Worm (Caenorhabditis elegans): ENCODE measurements around the gene C36A4.4.
"Not testable (repeated sequence)": the region's sequence is repeated elsewhere in the genome, so short reads cannot be mapped to it uniquely, and the experiment has no call there.

The C36A4.4 gene

ce11 chrIII:3843514-3843913 is at the start of gene C36A4.4:
C36A4.4 (minus strand) TSS chrIII:3843614.
- not testable (repeated sequence) for TF ChIP-seq mab-5 (tag; optimal IDR thresholded peaks at IDR 0.05); hlh-1 (tag; optimal IDR thresholded peaks at IDR 0.05); ceh-43 (GFP tag; optimal IDR thresholded peaks at IDR 0.05)

ce11 chrIII:3889896-3890295 is 46.5 kb upstream of the C36A4.4 start:
- TF ChIP-seq mep-1 (tag; optimal IDR thresholded peaks at IDR 0.05), result no peak
- TF ChIP-seq mab-5 (tag; optimal IDR thresholded peaks at IDR 0.05), result no peak
- TF ChIP-seq drap-1 (GFP tag; optimal IDR thresholded peaks at IDR 0.05), result no peak
- TF ChIP-seq elt-3 (tag; optimal IDR thresholded peaks at IDR 0.05), result no peak
- no peak for TF ChIP-seq tbx-8 (GFP tag; optimal IDR thresholded peaks at IDR 0.05)

DNA sequence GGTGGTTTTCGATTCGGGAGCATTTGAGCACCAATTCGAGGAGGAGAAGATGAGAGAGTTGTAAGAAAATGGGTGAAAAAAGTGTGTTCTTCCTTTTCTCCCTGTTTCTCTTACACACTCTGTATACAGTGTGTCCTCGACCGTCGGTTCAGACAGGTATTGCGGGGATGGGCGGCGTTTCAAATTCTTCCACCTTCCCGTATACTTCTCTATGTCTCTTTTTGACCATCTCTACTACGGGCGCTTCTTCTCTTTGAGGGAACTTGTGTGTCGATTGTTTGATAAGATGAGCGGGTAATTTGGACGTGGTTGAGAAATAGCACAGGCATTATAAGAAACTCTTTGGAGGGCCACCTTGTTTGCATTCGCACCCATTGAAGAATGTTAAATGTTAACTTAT is 44.2 kb upstream of the C36A4.4 start:
- TF ChIP-seq mab-5 (tag; optimal IDR thresholded peaks at IDR 0.05) (no peak), bed-3 (GFP tag; optimal IDR thresholded peaks at IDR 0.05) (no peak), lsy-2 (tag; optimal IDR thresholded peaks at IDR 0.05) (no peak), M03D4.4 (tag; optimal IDR thresholded peaks at IDR 0.05) (no peak), mls-2 (tag; optimal IDR thresholded peaks at IDR 0.05) (no peak), nhr-237 (tag; optimal IDR thresholded peaks at IDR 0.05) (no peak), elt-3 (tag; optimal IDR thresholded peaks at IDR 0.05) (no peak), tbx-8 (GFP tag; optimal IDR thresholded peaks at IDR 0.05) (no peak)

DNA sequence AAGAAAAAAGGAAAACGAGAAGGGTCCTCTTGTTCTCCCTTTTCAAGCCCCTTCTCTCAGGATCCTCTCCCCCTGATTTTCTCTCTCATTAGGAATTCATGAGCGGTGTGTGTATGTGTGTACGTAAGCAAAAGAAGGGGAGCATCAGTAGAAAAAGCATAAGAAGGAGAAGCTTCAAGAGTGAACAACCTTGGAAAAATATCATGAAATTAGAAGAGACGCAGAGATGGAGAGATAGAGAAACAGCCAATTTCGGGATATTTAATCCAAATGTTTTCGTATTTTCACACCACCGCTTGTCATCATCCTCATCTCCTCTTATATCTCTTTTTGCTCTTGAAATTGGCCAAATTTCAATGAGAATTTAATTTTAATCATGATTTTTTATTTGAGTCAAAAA is 39.7 kb upstream of the C36A4.4 start:
- no peak for TF ChIP-seq snpc-4 (tag; optimal IDR thresholded peaks at IDR 0.05)
- no peak for TF ChIP-seq nhr-76 (tag; optimal IDR thresholded peaks at IDR 0.05)
- TF ChIP-seq lin-13 (tag; optimal IDR thresholded peaks at IDR 0.05), result no peak
- TF ChIP-seq ces-1 (GFP tag; optimal IDR thresholded peaks at IDR 0.05), result no peak

- TF ChIP-seq snpc-4 (tag; optimal IDR thresholded peaks at IDR 0.05), result no peak
- TF ChIP-seq unc-120 (tag; optimal IDR thresholded peaks at IDR 0.05; ENCODE audit: poor library complexity, severe bottlenecking), result no peak
Measured at ce11 chrIII:3878986-3879756, 35.8 kb upstream of the C36A4.4 start.

ce11 chrIII:3876197-3876897 is 32.9 kb upstream of the C36A4.4 start:
- TF ChIP-seq sptf-1 (tag; optimal IDR thresholded peaks at IDR 0.05), result peak; percentile 6
- TF ChIP-seq ztf-11 (tag; optimal IDR thresholded peaks at IDR 0.05), result peak; percentile 3
- peak; percentile 84 for TF ChIP-seq nhr-2 (tag; optimal IDR thresholded peaks at IDR 0.05)
- TF ChIP-seq lin-32 (GFP tag; optimal IDR thresholded peaks at IDR 0.05), result no peak
- peak; percentile 97 for TF ChIP-seq zip-8 (tag; optimal IDR thresholded peaks at IDR 0.05)
- no peak for TF ChIP-seq drap-1 (GFP tag; optimal IDR thresholded peaks at IDR 0.05)
- TF ChIP-seq nhr-76 (tag; optimal IDR thresholded peaks at IDR 0.05), result no peak
- no peak for TF ChIP-seq tbx-8 (GFP tag; optimal IDR thresholded peaks at IDR 0.05)

DNA sequence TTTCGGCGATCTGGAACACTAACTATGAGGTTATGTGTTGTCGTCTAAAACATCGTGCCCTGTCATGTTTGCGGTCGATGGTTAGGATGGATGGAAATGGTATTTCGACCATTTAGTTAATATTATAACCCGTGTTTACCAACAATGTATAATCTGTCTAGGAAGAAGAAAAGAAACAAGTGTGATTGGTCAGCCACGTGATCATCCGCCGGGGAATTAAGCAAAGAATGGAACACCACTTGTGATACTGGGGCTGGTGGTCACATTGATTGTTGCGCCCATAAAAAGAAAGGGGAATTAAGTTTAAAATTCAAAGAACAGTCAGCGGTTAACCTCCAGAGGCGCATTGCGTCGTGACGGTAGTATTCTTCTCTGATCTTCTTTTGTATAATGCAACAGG is 32.2 kb upstream of the C36A4.4 start:
- TF ChIP-seq pha-4 (tag; optimal IDR thresholded peaks at IDR 0.05) (no peak), M03D4.4 (tag; optimal IDR thresholded peaks at IDR 0.05) (no peak), cnd-1 (tag; optimal IDR thresholded peaks at IDR 0.05) (no peak), nhr-28 (tag; optimal IDR thresholded peaks at IDR 0.05) (no peak), tbx-8 (GFP tag; optimal IDR thresholded peaks at IDR 0.05) (no peak), mep-1 (tag; optimal IDR thresholded peaks at IDR 0.05) (no peak), ces-1 (GFP tag; optimal IDR thresholded peaks at IDR 0.05) (no peak), ham-2 (GFP tag; optimal IDR thresholded peaks at IDR 0.05) (no peak), lin-32 (GFP tag; optimal IDR thresholded peaks at IDR 0.05) (no peak), zip-8 (tag; optimal IDR thresholded peaks at IDR 0.05) (no peak), elt-3 (tag; optimal IDR thresholded peaks at IDR 0.05) (no peak), mab-5 (tag; optimal IDR thresholded peaks at IDR 0.05) (no peak), hlh-1 (tag; optimal IDR thresholded peaks at IDR 0.05) (no peak)

All from whole organism, mixed stage, embryonic.